Worm (Caenorhabditis elegans) whole organism, L4 larva: ENCODE results near the gene F56B3.4.
A peak's percentile ranks its signal among the peaks of the same experiment; 100 is the strongest.

Source experiments
- D1046.2 ChIP-seq: fragments of 200-800 bp; sonication (Bioruptor generic); IDR thresholded peaks from 2 replicates; pipeline ENCODE4 v1.3.6; 2022; ENCODE audit warnings: missing genetic modification characterization, missing compliant biosample characterization
- F10B5.3 ChIP-seq: sonication (generic microtip); optimal IDR thresholded peaks from 2 replicates; lab custom pipeline; 2016; ENCODE audit warnings: mild to moderate bottlenecking, missing genetic modification characterization, missing compliant biosample characterization
- F44E2.7 ChIP-seq: fragments of 200-800 bp; sonication (Bioruptor generic); IDR thresholded peaks from 2 replicates; pipeline ENCODE4 v2.1.2; 2022; ENCODE audit warnings: missing genetic modification characterization, missing compliant biosample characterization
- F49E8.2 ChIP-seq: sonication (generic microtip); optimal IDR thresholded peaks from 2 replicates; lab custom pipeline; 2016; ENCODE audit warnings: missing compliant biosample characterization, mild to moderate bottlenecking, missing genetic modification characterization, borderline replicate concordance
- T26A8.4 ChIP-seq: fragments of 200-800 bp; sonication (Bioruptor generic); IDR thresholded peaks from 2 replicates; pipeline ENCODE4 v1.3.6; 2022; ENCODE audit warnings: missing genetic modification characterization, missing compliant biosample characterization
- Y105C5A.15 ChIP-seq: fragments of 200-800 bp; sonication (Bioruptor generic); IDR thresholded peaks from 2 replicates; pipeline ENCODE4 v1.3.6; 2022; ENCODE audit warnings: missing genetic modification characterization, missing compliant biosample characterization
- Y5F2A.4 ChIP-seq: fragments of 200-800 bp; sonication (Bioruptor generic); optimal IDR thresholded peaks from 2 replicates; lab custom pipeline; 2018; ENCODE audit warnings: mild to moderate bottlenecking, missing genetic modification characterization, missing compliant biosample characterization
- ama-1 ChIP-seq: fragments of 150-350 bp; optimal IDR thresholded peaks from 2 replicates; lab custom pipeline; 2014; ENCODE audit warnings: inconsistent platforms, mixed read lengths
- arid-1 ChIP-seq: fragments of 200-800 bp; sonication (Bioruptor generic); conservative IDR thresholded peaks from 2 replicates; pipeline ENCODE4 v1.3.6; 2022; ENCODE audit warnings: missing genetic modification reagents, missing genetic modification characterization, missing compliant biosample characterization
- attf-4 ChIP-seq: sonication (generic microtip); optimal IDR thresholded peaks from 3 replicates; lab custom pipeline; 2017; ENCODE audit warnings: missing biosample characterization, missing genetic modification characterization
- ceh-28 ChIP-seq: fragments of 150-350 bp; optimal IDR thresholded peaks from 2 replicates; lab custom pipeline; 2014; ENCODE audit warnings: missing biosample characterization, missing genetic modification reagents, missing genetic modification characterization
- ceh-62 ChIP-seq: sonication (generic microtip); optimal IDR thresholded peaks from 2 replicates; lab custom pipeline; 2017; ENCODE audit warnings: missing biosample characterization, missing genetic modification characterization
- cey-2 ChIP-seq: sonication (generic microtip); optimal IDR thresholded peaks from 3 replicates; lab custom pipeline; 2017; ENCODE audit warnings: missing genetic modification characterization, mild to moderate bottlenecking, missing compliant biosample characterization, antibody characterized with exemption, borderline replicate concordance; ENCODE audit not compliant: insufficient read depth
- daf-16 ChIP-seq, 3 experiments: sonication (generic microtip); optimal IDR thresholded peaks; 2 replicates each; lab custom pipeline; 2016 to 2017; ENCODE audit warnings: missing genetic modification characterization in 3 of 3, missing genetic modification reagents in 3 of 3, mild to moderate bottlenecking in 2 of 3, missing compliant biosample characterization in 2 of 3, missing biosample characterization in 1 of 3, moderate library complexity in 1 of 3
- daf-8 ChIP-seq: fragments of 200-800 bp; sonication (Bioruptor generic); IDR thresholded peaks from 2 replicates; pipeline ENCODE4 v1.3.6; 2022; ENCODE audit warnings: missing genetic modification characterization, missing compliant biosample characterization
- dmd-6 ChIP-seq: fragments of 200-800 bp; sonication (Bioruptor generic); IDR thresholded peaks from 2 replicates; pipeline ENCODE4 v1.3.6; 2022; ENCODE audit warnings: missing genetic modification reagents, missing genetic modification characterization, missing compliant biosample characterization
- dmd-9 ChIP-seq: fragments of 200-800 bp; sonication (Bioruptor generic); IDR thresholded peaks from 2 replicates; pipeline ENCODE4 v1.3.6; 2022; ENCODE audit warnings: missing genetic modification reagents, missing genetic modification characterization, missing compliant biosample characterization
- dpl-1 ChIP-seq: fragments of 150-350 bp; optimal IDR thresholded peaks from 2 replicates; lab custom pipeline; 2014; ENCODE audit warnings: missing biosample characterization, missing genetic modification reagents, missing genetic modification characterization
- duxl-1 ChIP-seq: sonication (generic microtip); optimal IDR thresholded peaks from 2 replicates; lab custom pipeline; 2016; ENCODE audit warnings: mild to moderate bottlenecking, missing genetic modification characterization, moderate library complexity, missing compliant biosample characterization; ENCODE audit not compliant: poor library complexity
- gei-8 ChIP-seq: fragments of 200-800 bp; sonication (Bioruptor generic); optimal IDR thresholded peaks from 2 replicates; lab custom pipeline; 2018; ENCODE audit warnings: mild to moderate bottlenecking, missing genetic modification characterization, missing compliant biosample characterization
- hif-1 ChIP-seq, 2 experiments: sonication (generic microtip); optimal IDR thresholded peaks; 2 replicates each; lab custom pipeline; 2016 to 2017; ENCODE audit warnings: missing compliant biosample characterization in 2 of 2, missing genetic modification characterization in 2 of 2, missing genetic modification reagents in 2 of 2, missing genotype in 2 of 2, mild to moderate bottlenecking in 1 of 2
- lim-7 ChIP-seq: fragments of 200-800 bp; sonication (Bioruptor generic); IDR thresholded peaks from 2 replicates; pipeline ENCODE4 v1.3.6; 2022; ENCODE audit warnings: missing genetic modification characterization, missing compliant biosample characterization
- lin-13 ChIP-seq: fragments of 150-350 bp; optimal IDR thresholded peaks from 2 replicates; lab custom pipeline; 2014; ENCODE audit warnings: missing biosample characterization, missing genetic modification reagents, missing genetic modification characterization
- lin-15B ChIP-seq: fragments of 150-350 bp; sonication (generic microtip); optimal IDR thresholded peaks from 3 replicates; lab custom pipeline; 2014; ENCODE audit warnings: missing biosample characterization, missing genetic modification characterization
- mdl-1 ChIP-seq, 2 experiments: fragments of 150-350 bp in 1 of 2; sonication (generic microtip) in 1 of 2; optimal IDR thresholded peaks; 2 replicates each; lab custom pipeline; 2014 to 2017; ENCODE audit warnings: missing biosample characterization in 2 of 2, missing genetic modification characterization in 2 of 2
- mes-2 ChIP-seq: sonication (generic microtip); optimal IDR thresholded peaks from 2 replicates; lab custom pipeline; 2016; ENCODE audit warnings: missing genotype, mild to moderate bottlenecking, missing genetic modification characterization, missing compliant biosample characterization; ENCODE audit not compliant: poor library complexity, severe bottlenecking
- nhr-10 ChIP-seq: fragments of 150-350 bp; optimal IDR thresholded peaks from 2 replicates; lab custom pipeline; 2014; ENCODE audit warnings: missing biosample characterization, missing genetic modification characterization
- nhr-102 ChIP-seq: sonication (generic microtip); optimal IDR thresholded peaks from 2 replicates; lab custom pipeline; 2016; ENCODE audit warnings: mild to moderate bottlenecking, missing genetic modification characterization, moderate library complexity, missing compliant biosample characterization
- nhr-111 ChIP-seq: fragments of 200-800 bp; sonication (Bioruptor generic); optimal IDR thresholded peaks from 2 replicates; lab custom pipeline; 2018; ENCODE audit warnings: mild to moderate bottlenecking, missing genetic modification characterization, missing compliant biosample characterization
- nhr-25 ChIP-seq: sonication (generic microtip); optimal IDR thresholded peaks from 2 replicates; lab custom pipeline; 2017; ENCODE audit warnings: missing genetic modification characterization, mild to moderate bottlenecking, missing compliant biosample characterization, antibody characterized with exemption, moderate library complexity, borderline replicate concordance; ENCODE audit not compliant: insufficient read depth
- nhr-28 ChIP-seq: fragments of 150-350 bp; optimal IDR thresholded peaks from 2 replicates; lab custom pipeline; 2014; ENCODE audit warnings: missing biosample characterization, missing genetic modification characterization
- nhr-41 ChIP-seq: fragments of 200-800 bp; sonication (Bioruptor generic); IDR thresholded peaks from 2 replicates; pipeline ENCODE4 v1.3.6; 2022; ENCODE audit warnings: missing genetic modification reagents, missing genetic modification characterization, missing compliant biosample characterization
- nhr-48 ChIP-seq: sonication (generic microtip); optimal IDR thresholded peaks from 2 replicates; lab custom pipeline; 2016; ENCODE audit warnings: mild to moderate bottlenecking, missing genetic modification characterization, missing compliant biosample characterization
- nhr-6 ChIP-seq: fragments of 150-350 bp; optimal IDR thresholded peaks from 2 replicates; lab custom pipeline; 2014; ENCODE audit warnings: missing biosample characterization, missing genetic modification characterization
- nhr-77 ChIP-seq: fragments of 150-350 bp; optimal IDR thresholded peaks from 2 replicates; lab custom pipeline; 2014; ENCODE audit warnings: missing biosample characterization, missing genetic modification characterization
- pha-4 ChIP-seq, 2 experiments: fragments of 150-350 bp in 1 of 2; fragments of 200-800 bp in 1 of 2; sonication (Bioruptor generic) in 1 of 2; IDR thresholded peaks in 1 of 2; optimal IDR thresholded peaks in 1 of 2; 2 replicates each; pipeline versions ENCODE4 v1.3.6 to Lab custom; 2014 to 2022; ENCODE audit warnings: missing genetic modification characterization in 2 of 2, missing genetic modification reagents in 2 of 2, missing biosample characterization in 1 of 2, missing compliant biosample characterization in 1 of 2
- rbr-2 ChIP-seq: sonication (generic microtip); optimal IDR thresholded peaks from 2 replicates; lab custom pipeline; 2016; ENCODE audit warnings: missing genotype, missing genetic modification characterization, missing compliant biosample characterization
- set-16 ChIP-seq: fragments of 200-800 bp; sonication (Bioruptor generic); IDR thresholded peaks from 2 replicates; pipeline ENCODE4 v1.3.6; 2022; ENCODE audit warnings: missing genetic modification reagents, missing genetic modification characterization, missing compliant biosample characterization
- snpc-1.2 ChIP-seq: fragments of 200-800 bp; sonication (Bioruptor generic); IDR thresholded peaks from 2 replicates; pipeline ENCODE4 v1.3.6; 2022; ENCODE audit warnings: missing genetic modification reagents, missing genetic modification characterization, missing compliant biosample characterization
- spr-3 ChIP-seq: fragments of 200-800 bp; sonication (Bioruptor generic); optimal IDR thresholded peaks from 2 replicates; lab custom pipeline; 2018; ENCODE audit warnings: mild to moderate bottlenecking, missing genetic modification characterization, missing compliant biosample characterization
- tra-1 ChIP-seq: fragments of 200-800 bp; sonication (Bioruptor generic); IDR thresholded peaks from 2 replicates; pipeline ENCODE4 v1.3.6; 2022; ENCODE audit warnings: missing genetic modification reagents, missing genetic modification characterization, missing compliant biosample characterization
- unc-130 ChIP-seq: sonication (generic microtip); optimal IDR thresholded peaks from 2 replicates; lab custom pipeline; 2016; ENCODE audit warnings: missing genetic modification reagents, missing genetic modification characterization, missing compliant biosample characterization
- zag-1 ChIP-seq: fragments of 150-350 bp; optimal IDR thresholded peaks from 2 replicates; lab custom pipeline; 2014; ENCODE audit warnings: missing biosample characterization, missing genetic modification characterization
- ztf-11 ChIP-seq: fragments of 150-350 bp; optimal IDR thresholded peaks from 2 replicates; lab custom pipeline; 2014; ENCODE audit warnings: missing biosample characterization, missing genetic modification characterization

F56B3.4 gene

ce11 chrIV:842630-843029 lies 48.6 kb upstream of the F56B3.4 start (continued):
- no peak for TF ChIP-seq nhr-48 (tag; lab: Kevin White, UChicago)
- TF ChIP-seq nhr-77 (tag; lab: Kevin White, UChicago): no peak
- no peak for TF ChIP-seq T26A8.4 (GFP tag; lab: Robert Waterston, UW)
- no peak for TF ChIP-seq F10B5.3 (tag; lab: Kevin White, UChicago)
- TF ChIP-seq Y105C5A.15 (GFP tag; lab: Robert Waterston, UW): 0 out of 2 replicates have a peak, but pooled peaks have one; percentile 70
- no peak for TF ChIP-seq ceh-62 (tag; lab: Kevin White, UChicago)
- TF ChIP-seq lin-13: peak; percentile 29
- no peak for TF ChIP-seq daf-8 (GFP tag; lab: Robert Waterston, UW)
- peak; percentile 40 for TF ChIP-seq nhr-28 (tag; lab: Kevin White, UChicago)
- peak; percentile 19 for TF ChIP-seq duxl-1
- 0 out of 2 replicates have a peak, but pooled peaks have one; percentile 46 for TF ChIP-seq dmd-9
- TF ChIP-seq lim-7 (GFP tag; lab: Robert Waterston, UW): peak; percentile 85
- TF ChIP-seq nhr-10 (tag; lab: Kevin White, UChicago): no peak
- TF ChIP-seq lin-15B (tag; lab: Kevin White, UChicago): no peak
- peak; percentile 37; the same call in 1 of the 2 replicates for TF ChIP-seq pha-4 (GFP tag; IDR thresholded peaks at IDR 0.05; lab: Robert Waterston, UW)
- TF ChIP-seq pha-4 (tag; optimal IDR thresholded peaks at IDR 0.05; lab: Kevin White, UChicago): no peak
- peak; percentile 41 for TF ChIP-seq set-16 (GFP tag; lab: Robert Waterston, UW)
- no peak for TF ChIP-seq zag-1 (tag; lab: Kevin White, UChicago)
- no peak for TF ChIP-seq cey-2 (tag; lab: Kevin White, UChicago)
- TF ChIP-seq hif-1 (tag; optimal IDR thresholded peaks at IDR 0.05; lab: Kevin White, UChicago): peak in 1 of 2 experiments; percentile 59
- no peak for TF ChIP-seq snpc-1.2
- TF ChIP-seq gei-8 (GFP tag; lab: Kevin White, UChicago): no peak
- TF ChIP-seq dmd-6: peak; percentile 54
- no peak for TF ChIP-seq D1046.2 (GFP tag; lab: Robert Waterston, UW)
- no peak for TF ChIP-seq ztf-11 (tag; lab: Kevin White, UChicago)
- no peak for TF ChIP-seq mes-2 (tag; lab: Kevin White, UChicago)
- no peak for TF ChIP-seq spr-3
- no peak for TF ChIP-seq ceh-28 (tag; lab: Kevin White, UChicago)
- no peak for TF ChIP-seq tra-1 (GFP tag; lab: Robert Waterston, UW)
- peak; percentile 40 for TF ChIP-seq unc-130 (GFP tag; lab: Kevin White, UChicago)
- TF ChIP-seq dpl-1: peak; percentile 7
- peak; percentile 14 for TF ChIP-seq nhr-102 (tag; lab: Kevin White, UChicago)
- TF ChIP-seq rbr-2: peak; percentile 41
- no peak for TF ChIP-seq F49E8.2 (tag; lab: Kevin White, UChicago)
- peak; percentile 47; the same call in 1 of the 2 replicates for TF ChIP-seq arid-1 (GFP tag; lab: Robert Waterston, UW)
- TF ChIP-seq F44E2.7 (GFP tag; lab: Robert Waterston, UW): no peak
- TF ChIP-seq nhr-25: no peak
- peak in 1 of 2 experiments; percentile 4 for TF ChIP-seq daf-16 (GFP tag; optimal IDR thresholded peaks at IDR 0.05; lab: Kevin White, UChicago)
- TF ChIP-seq daf-16 (tag; optimal IDR thresholded peaks at IDR 0.05; lab: Kevin White, UChicago): peak; percentile 25
- 0 out of 2 replicates have a peak, but pooled peaks have one; percentile 18 for TF ChIP-seq nhr-41 (GFP tag; lab: Robert Waterston, UW)
- TF ChIP-seq ama-1: no peak
- TF ChIP-seq mdl-1 (tag; optimal IDR thresholded peaks at IDR 0.05; lab: Kevin White, UChicago): peak in 1 of 2 experiments; percentile 17
- no peak for TF ChIP-seq nhr-111 (GFP tag; lab: Kevin White, UChicago)
- TF ChIP-seq attf-4 (tag; lab: Kevin White, UChicago): no peak
- TF ChIP-seq nhr-6 (tag; lab: Kevin White, UChicago): no peak
- TF ChIP-seq Y5F2A.4 (GFP tag; lab: Kevin White, UChicago): no peak
